Worm (Caenorhabditis elegans) whole organism, L4 larva: ENCODE results near the gene H41C03.3.

Source experiments
- F26F4.8 ChIP-seq: fragments of 200-800 bp; sonication (Bioruptor generic); conservative IDR thresholded peaks from 2 replicates; pipeline ENCODE4 v1.3.6; 2022; ENCODE audit warnings: missing genetic modification characterization, missing compliant biosample characterization
- F37D6.2 ChIP-seq: sonication (generic microtip); optimal IDR thresholded peaks from 2 replicates; lab custom pipeline; 2016; ENCODE audit warnings: mild to moderate bottlenecking, missing genetic modification characterization, missing compliant biosample characterization
- dpl-1 ChIP-seq: fragments of 150-350 bp; optimal IDR thresholded peaks from 2 replicates; lab custom pipeline; 2014; ENCODE audit warnings: missing biosample characterization, missing genetic modification reagents, missing genetic modification characterization
- lin-15B ChIP-seq: fragments of 150-350 bp; sonication (generic microtip); optimal IDR thresholded peaks from 3 replicates; lab custom pipeline; 2014; ENCODE audit warnings: missing biosample characterization, missing genetic modification characterization
- mdl-1 ChIP-seq, 2 experiments: fragments of 150-350 bp in 1 of 2; sonication (generic microtip) in 1 of 2; optimal IDR thresholded peaks; 2 replicates each; lab custom pipeline; 2014 to 2017; ENCODE audit warnings: missing biosample characterization in 2 of 2, missing genetic modification characterization in 2 of 2
- mxl-3 ChIP-seq: fragments of 200-800 bp; sonication (Bioruptor generic); optimal IDR thresholded peaks from 2 replicates; lab custom pipeline; 2018; ENCODE audit warnings: mild to moderate bottlenecking, missing genetic modification characterization, missing compliant biosample characterization
- nhr-111 ChIP-seq: fragments of 200-800 bp; sonication (Bioruptor generic); optimal IDR thresholded peaks from 2 replicates; lab custom pipeline; 2018; ENCODE audit warnings: mild to moderate bottlenecking, missing genetic modification characterization, missing compliant biosample characterization
- pha-4 ChIP-seq, 2 experiments: fragments of 150-350 bp in 1 of 2; fragments of 200-800 bp in 1 of 2; sonication (Bioruptor generic) in 1 of 2; IDR thresholded peaks in 1 of 2; optimal IDR thresholded peaks in 1 of 2; 2 replicates each; pipeline versions ENCODE4 v1.3.6 to Lab custom; 2014 to 2022; ENCODE audit warnings: missing genetic modification characterization in 2 of 2, missing genetic modification reagents in 2 of 2, missing biosample characterization in 1 of 2, missing compliant biosample characterization in 1 of 2
- zag-1 ChIP-seq: fragments of 150-350 bp; optimal IDR thresholded peaks from 2 replicates; lab custom pipeline; 2014; ENCODE audit warnings: missing biosample characterization, missing genetic modification characterization

- TF ChIP-seq pha-4 (GFP tag; IDR thresholded peaks at IDR 0.05; lab: Robert Waterston, UW) (no peak), pha-4 (tag; optimal IDR thresholded peaks at IDR 0.05; lab: Kevin White, UChicago) (no peak), zag-1 (no peak), mxl-3 (GFP tag; lab: Kevin White, UChicago) (no peak), lin-15B (tag; lab: Kevin White, UChicago) (no peak), dpl-1 (no peak), mdl-1 (tag; optimal IDR thresholded peaks at IDR 0.05; lab: Kevin White, UChicago) (no peak), F26F4.8 (GFP tag; lab: Robert Waterston, UW) (no peak), F37D6.2 (no peak), nhr-111 (GFP tag; lab: Kevin White, UChicago) (no peak)
These were observed 20.1 kb downstream of the H41C03.3 start, which contains the start of gene F55C12.19 for ce11 chrII:5865405-5866308.
